Worm (Caenorhabditis elegans): ENCODE measurements around the gene unc-98.

DNA sequence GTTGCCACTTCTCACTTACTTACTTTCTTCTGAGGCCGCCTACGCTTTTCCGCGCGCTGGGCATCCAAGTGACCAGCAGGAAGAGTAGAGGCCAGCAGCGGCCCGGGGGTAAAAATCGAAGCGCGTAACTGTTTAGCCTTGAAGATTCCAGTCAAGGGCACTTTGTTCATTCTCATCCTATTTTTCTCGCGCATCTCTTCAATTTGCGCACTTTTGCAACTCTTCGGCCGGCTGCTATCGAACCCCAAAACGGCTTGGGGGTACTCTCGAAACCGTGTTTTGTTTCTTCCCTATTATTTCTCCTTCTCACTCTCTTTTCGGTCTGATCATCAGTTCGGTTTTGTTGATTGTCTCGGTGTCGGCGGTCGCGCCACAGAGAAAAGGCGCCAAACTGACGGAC, 13.2 kb upstream of the unc-98 start:
- TF ChIP-seq sea-2 (GFP tag; IDR thresholded peaks at IDR 0.05) (no peak), snpc-4 (GFP tag; optimal IDR thresholded peaks at IDR 0.05) (no peak), snpc-4 (tag; optimal IDR thresholded peaks at IDR 0.05) (no peak), ceh-40 (GFP tag; IDR thresholded peaks at IDR 0.05) (no peak), ZK185.1 (tag; optimal IDR thresholded peaks at IDR 0.05; ENCODE audit: poor library complexity, severe bottlenecking) (no peak), ama-1 (optimal IDR thresholded peaks at IDR 0.05) (no peak), ama-1 (GFP tag; optimal IDR thresholded peaks at IDR 0.05) (no peak), tlf-1 (GFP tag; optimal IDR thresholded peaks at IDR 0.05) (no peak), lin-35 (GFP tag; optimal IDR thresholded peaks at IDR 0.05) (no peak), pha-4 (tag; optimal IDR thresholded peaks at IDR 0.05) (no peak)

All from whole organism, young adult.